Worm (Caenorhabditis elegans): ENCODE results near the gene Y60C6A.1.

DNA sequence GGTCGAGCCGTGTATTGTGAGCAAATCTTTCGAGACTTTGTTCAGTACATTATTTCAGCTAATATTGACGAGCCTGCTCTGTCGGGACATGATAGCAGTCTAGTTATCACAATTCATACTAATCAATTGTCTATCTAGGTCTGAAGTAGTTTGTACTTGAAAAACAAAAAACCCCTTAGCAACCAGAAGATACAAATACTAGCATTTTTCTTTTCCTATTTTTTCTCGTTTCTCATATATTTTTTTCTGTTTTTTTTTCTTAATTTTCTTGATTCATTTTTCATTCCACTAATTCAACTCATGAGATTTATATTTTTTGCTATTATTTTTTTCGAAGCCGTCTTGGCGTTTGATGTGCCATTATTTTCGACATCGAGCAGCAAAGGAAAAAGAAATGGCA is 3.8 kb downstream of the Y60C6A.1 start, which contains the start of gene R02F11.9:
- TF ChIP-seq nhr-12 (tag; optimal IDR thresholded peaks at IDR 0.05) (no peak), pag-3 (tag; optimal IDR thresholded peaks at IDR 0.05; ENCODE audit: borderline replicate concordance, insufficient read depth) (no peak), lin-35 (GFP tag; optimal IDR thresholded peaks at IDR 0.05) (no peak)

Data from whole organism, L1 larva.